Fruit fly (Drosophila melanogaster) whole organism, prepupa: ENCODE data around the gene CG32379.

Source experiments
- CG10631 ChIP-seq: fragments of 200-800 bp; sonication (Bioruptor generic); optimal IDR thresholded peaks from 2 replicates; lab custom pipeline; 2016; ENCODE audit warnings: missing biosample characterization, missing genetic modification characterization
- CG10669 ChIP-seq: fragments of 200-800 bp; sonication (Bioruptor generic); optimal IDR thresholded peaks from 3 replicates; lab custom pipeline; 2018; ENCODE audit warnings: missing biosample characterization, mild to moderate bottlenecking, missing genetic modification characterization, moderate library complexity
- CG11294 ChIP-seq: fragments of 200-800 bp; sonication (Bioruptor generic); IDR thresholded peaks from 2 replicates; pipeline ENCODE4 v1.3.6; 2022; ENCODE audit warnings: missing biosample characterization, missing genetic modification characterization
- CG11762 ChIP-seq: fragments of 200-800 bp; sonication (Bioruptor generic); optimal IDR thresholded peaks from 3 replicates; lab custom pipeline; 2016; ENCODE audit warnings: missing biosample characterization, missing genetic modification characterization; ENCODE audit not compliant: insufficient read depth
- CG15336 ChIP-seq: fragments of 200-800 bp; sonication (Bioruptor generic); IDR thresholded peaks from 2 replicates; pipeline ENCODE4 v1.3.6; 2022; ENCODE audit warnings: missing biosample characterization, missing genetic modification characterization
- CG3032 ChIP-seq: fragments of 200-800 bp; optimal IDR thresholded peaks from 2 replicates; lab custom pipeline; 2019; ENCODE audit warnings: missing biosample characterization, mild to moderate bottlenecking, missing genetic modification characterization, moderate library complexity
- CG34406 ChIP-seq: fragments of 200-800 bp; sonication (Bioruptor generic); optimal IDR thresholded peaks from 3 replicates; lab custom pipeline; 2016; ENCODE audit warnings: missing biosample characterization, missing genetic modification characterization
- CG3919 ChIP-seq: fragments of 200-800 bp; sonication (Bioruptor generic); optimal IDR thresholded peaks from 3 replicates; lab custom pipeline; 2016; ENCODE audit warnings: missing biosample characterization, missing genetic modification characterization
- CG4318 ChIP-seq: fragments of 200-800 bp; sonication (Bioruptor generic); optimal IDR thresholded peaks from 3 replicates; lab custom pipeline; 2017; ENCODE audit warnings: missing biosample characterization, mild to moderate bottlenecking, missing genetic modification characterization
- CG6163 ChIP-seq: fragments of 200-800 bp; sonication (Bioruptor generic); IDR thresholded peaks from 3 replicates; pipeline ENCODE4 v1.3.6; 2022; ENCODE audit warnings: missing biosample characterization, missing genetic modification characterization
- CG6276 ChIP-seq: fragments of 200-800 bp; sonication (Bioruptor generic); optimal IDR thresholded peaks from 2 replicates; lab custom pipeline; 2017; ENCODE audit warnings: missing biosample characterization, mild to moderate bottlenecking, missing genetic modification characterization
- CG6792 ChIP-seq: fragments of 200-800 bp; sonication (Bioruptor generic); optimal IDR thresholded peaks from 3 replicates; lab custom pipeline; 2016; ENCODE audit warnings: missing biosample characterization, missing genetic modification characterization
- CG6808 ChIP-seq: fragments of 200-800 bp; sonication (Bioruptor generic); optimal IDR thresholded peaks from 3 replicates; lab custom pipeline; 2017; ENCODE audit warnings: missing biosample characterization, missing genetic modification characterization, mild to moderate bottlenecking, moderate library complexity, missing genetic modification reagents
- CG6854 ChIP-seq: fragments of 200-800 bp; sonication (Bioruptor generic); optimal IDR thresholded peaks from 2 replicates; lab custom pipeline; 2017; ENCODE audit warnings: missing biosample characterization, mild to moderate bottlenecking, missing genetic modification characterization
- CG7368 ChIP-seq: fragments of 200-800 bp; sonication (Bioruptor generic); optimal IDR thresholded peaks from 3 replicates; lab custom pipeline; 2016; ENCODE audit warnings: missing biosample characterization, missing genetic modification characterization
- CG8119 ChIP-seq: fragments of 200-800 bp; sonication (Bioruptor generic); IDR thresholded peaks from 3 replicates; pipeline ENCODE4 v1.3.6; 2022; ENCODE audit warnings: missing biosample characterization, missing genetic modification characterization
- CG8319 ChIP-seq: fragments of 200-800 bp; sonication (Bioruptor generic); optimal IDR thresholded peaks from 3 replicates; lab custom pipeline; 2016; ENCODE audit warnings: missing biosample characterization, missing genetic modification characterization
- CG8632 ChIP-seq: fragments of 200-800 bp; sonication (Bioruptor generic); optimal IDR thresholded peaks from 3 replicates; lab custom pipeline; 2016; ENCODE audit warnings: missing biosample characterization, missing genetic modification characterization
- CG9139 ChIP-seq: fragments of 200-800 bp; sonication (Bioruptor generic); optimal IDR thresholded peaks from 3 replicates; lab custom pipeline; 2017; ENCODE audit warnings: missing biosample characterization, mild to moderate bottlenecking, missing genetic modification characterization
- Eip75B ChIP-seq: fragments of 200-800 bp; sonication (Bioruptor generic); optimal IDR thresholded peaks from 3 replicates; lab custom pipeline; 2016; ENCODE audit warnings: missing biosample characterization, missing genetic modification characterization
- Eip78C ChIP-seq: fragments of 200-800 bp; sonication (Bioruptor generic); peaks from one replicate; lab custom pipeline; 2016; ENCODE audit warnings: missing biosample characterization, missing genetic modification characterization
- Eip93F ChIP-seq: fragments of 200-800 bp; sonication (Bioruptor generic); optimal IDR thresholded peaks from 2 replicates; lab custom pipeline; 2016; ENCODE audit warnings: missing biosample characterization, mild to moderate bottlenecking, missing genetic modification characterization
- Ets21C ChIP-seq: fragments of 200-800 bp; sonication (Bioruptor generic); optimal IDR thresholded peaks from 3 replicates; lab custom pipeline; 2016; ENCODE audit warnings: missing biosample characterization, missing genetic modification characterization
- Ets96B ChIP-seq: fragments of 200-800 bp; optimal IDR thresholded peaks from 2 replicates; lab custom pipeline; 2019; ENCODE audit warnings: missing biosample characterization, mild to moderate bottlenecking, missing genetic modification characterization, moderate library complexity
- Gug ChIP-seq: fragments of 200-800 bp; sonication (Bioruptor generic); IDR thresholded peaks from 2 replicates; pipeline ENCODE4 v1.3.6; 2022; ENCODE audit warnings: missing biosample characterization, missing genetic modification characterization
- Hr38 ChIP-seq: sonication (Bioruptor generic); optimal IDR thresholded peaks from 2 replicates; lab custom pipeline; 2016; ENCODE audit warnings: missing biosample characterization, missing genetic modification characterization
- Hr39 ChIP-seq: fragments of 200-800 bp; sonication (Bioruptor generic); optimal IDR thresholded peaks from 2 replicates; lab custom pipeline; 2016; ENCODE audit warnings: missing biosample characterization, missing genetic modification characterization
- Hr4 ChIP-seq: fragments of 200-800 bp; sonication (Bioruptor generic); optimal IDR thresholded peaks from 3 replicates; lab custom pipeline; 2016; ENCODE audit warnings: missing biosample characterization, missing genetic modification characterization
- Lpt ChIP-seq: fragments of 200-800 bp; sonication (Bioruptor generic); optimal IDR thresholded peaks from 3 replicates; lab custom pipeline; 2016; ENCODE audit warnings: missing biosample characterization, missing genetic modification characterization
- Met ChIP-seq: fragments of 200-800 bp; sonication (Bioruptor generic); optimal IDR thresholded peaks from 3 replicates; lab custom pipeline; 2016; ENCODE audit warnings: missing biosample characterization, missing genetic modification characterization
- OdsH ChIP-seq: fragments of 200-800 bp; sonication (Bioruptor generic); optimal IDR thresholded peaks from 3 replicates; lab custom pipeline; 2016; ENCODE audit warnings: missing biosample characterization, missing genetic modification characterization
- Smox ChIP-seq: fragments of 200-800 bp; sonication (Bioruptor generic); optimal IDR thresholded peaks from 3 replicates; lab custom pipeline; 2016; ENCODE audit warnings: missing biosample characterization, missing genetic modification characterization
- Sox102F ChIP-seq: fragments of 200-800 bp; sonication (Bioruptor generic); optimal IDR thresholded peaks from 2 replicates; lab custom pipeline; 2016; ENCODE audit warnings: missing biosample characterization, mild to moderate bottlenecking, missing genetic modification characterization
- achi ChIP-seq: fragments of 200-800 bp; sonication (Bioruptor generic); optimal IDR thresholded peaks from 3 replicates; lab custom pipeline; 2016; ENCODE audit warnings: missing biosample characterization, missing genetic modification characterization
- dac ChIP-seq: fragments of 200-800 bp; sonication (Bioruptor generic); optimal IDR thresholded peaks from 2 replicates; lab custom pipeline; 2017; ENCODE audit warnings: missing biosample characterization, mild to moderate bottlenecking, missing genetic modification characterization
- dsx ChIP-seq: fragments of 200-800 bp; optimal IDR thresholded peaks from 3 replicates; lab custom pipeline; 2019; ENCODE audit warnings: missing biosample characterization, mild to moderate bottlenecking, missing genetic modification characterization, moderate library complexity; ENCODE audit not compliant: poor library complexity, severe bottlenecking
- eg ChIP-seq: fragments of 200-800 bp; sonication (Bioruptor generic); IDR thresholded peaks from 3 replicates; pipeline ENCODE4 v1.3.6; 2022; ENCODE audit warnings: missing biosample characterization, missing genetic modification characterization
- fd59A ChIP-seq: fragments of 200-800 bp; sonication (Bioruptor generic); optimal IDR thresholded peaks from 2 replicates; lab custom pipeline; 2017; ENCODE audit warnings: missing biosample characterization, mild to moderate bottlenecking, missing genetic modification characterization, missing genetic modification reagents
- fd85E ChIP-seq: fragments of 200-800 bp; sonication (Bioruptor generic); optimal IDR thresholded peaks from 3 replicates; lab custom pipeline; 2016; ENCODE audit warnings: missing biosample characterization, missing genetic modification characterization
- fkh ChIP-seq: fragments of 200-800 bp; sonication (Bioruptor generic); optimal IDR thresholded peaks from 3 replicates; lab custom pipeline; 2017; ENCODE audit warnings: missing biosample characterization, mild to moderate bottlenecking, missing genetic modification characterization, moderate library complexity
- net ChIP-seq: fragments of 200-800 bp; sonication (Bioruptor generic); optimal IDR thresholded peaks from 3 replicates; lab custom pipeline; 2016; ENCODE audit warnings: missing biosample characterization, missing genetic modification characterization
- pdm3 ChIP-seq: fragments of 200-800 bp; sonication (Bioruptor generic); optimal IDR thresholded peaks from 3 replicates; lab custom pipeline; 2016; ENCODE audit warnings: missing biosample characterization, missing genetic modification characterization
- spab ChIP-seq: fragments of 200-800 bp; sonication (Bioruptor generic); optimal IDR thresholded peaks from 2 replicates; lab custom pipeline; 2017; ENCODE audit warnings: missing biosample characterization, mild to moderate bottlenecking, missing genetic modification characterization, missing genetic modification reagents
- ss ChIP-seq, 2 experiments: fragments of 200-800 bp; sonication (Bioruptor generic); optimal IDR thresholded peaks; 2 replicates in 1 of 2; 3 replicates in 1 of 2; lab custom pipeline; 2017 to 2018; ENCODE audit warnings: mild to moderate bottlenecking in 2 of 2, missing biosample characterization in 2 of 2, missing genetic modification characterization in 2 of 2, moderate library complexity in 1 of 2
- svp ChIP-seq: fragments of 200-800 bp; sonication (Bioruptor generic); peaks from one replicate; lab custom pipeline; 2016; ENCODE audit warnings: missing biosample characterization, missing genetic modification characterization
- vri ChIP-seq: fragments of 200-800 bp; sonication (Bioruptor generic); optimal IDR thresholded peaks from 3 replicates; lab custom pipeline; 2016; ENCODE audit warnings: missing biosample characterization, mild to moderate bottlenecking, missing genetic modification characterization

CG32379 gene

DNA sequence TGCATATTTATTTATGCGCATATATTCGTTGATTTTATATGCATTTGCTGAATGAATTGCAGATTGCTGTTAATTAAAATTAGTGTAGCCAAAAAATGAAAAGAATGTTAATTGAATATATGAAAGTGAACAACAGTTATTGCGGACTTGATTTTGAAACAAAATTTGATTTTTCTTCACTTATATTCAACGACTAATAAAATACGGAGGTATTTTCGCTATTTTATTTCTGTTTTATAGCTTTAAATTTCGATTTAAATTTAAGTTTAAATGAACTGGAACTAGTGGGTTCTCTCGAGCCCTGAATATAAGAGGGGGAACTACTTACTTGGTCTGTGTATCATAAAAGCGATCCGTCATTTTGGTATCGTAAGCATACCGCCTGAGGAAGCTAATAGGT, at the start of gene CG32379:
Gene CG32379, plus strand, starts transcription at position 301 of the 400 bp plus-strand sequence.
- TF ChIP-seq Eip93F (GFP tag; lab: Kevin White, UChicago) (no peak), CG11294 (GFP tag; lab: Robert Waterston, UW) (no peak), CG6792 (no peak)

DNA sequence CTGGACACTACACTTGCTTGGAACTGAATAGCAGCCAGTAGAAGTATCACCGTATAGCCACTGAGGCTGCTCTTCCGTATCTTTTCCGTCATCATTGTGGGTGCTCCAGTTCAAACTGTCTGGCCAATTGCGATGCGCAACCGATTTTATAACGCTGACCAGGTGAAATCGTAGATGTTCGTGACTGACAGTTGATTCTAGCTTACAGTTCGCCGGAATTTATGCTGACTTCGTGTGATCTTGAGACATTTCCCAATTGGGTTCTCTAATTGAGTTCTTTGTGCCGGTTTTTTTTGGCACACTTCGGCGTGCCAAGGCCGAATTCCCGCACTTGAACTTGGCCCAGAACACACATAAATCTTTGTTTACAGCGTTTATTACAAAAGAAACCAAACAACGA, 49.2 kb upstream of the CG32379 start, which contains the start of gene CG14834:
Gene CG14834, minus strand, starts transcription at position 173 of the 400 bp plus-strand sequence.
- TF ChIP-seq CG11294 (GFP tag; lab: Robert Waterston, UW) (no peak), pdm3 (GFP tag; lab: Kevin White, UChicago) (no peak), Met (GFP tag; lab: Kevin White, UChicago) (no peak), Sox102F (GFP tag; lab: Kevin White, UChicago) (no peak), Gug (no peak), CG6808 (no peak), Ets21C (no peak), CG8632 (GFP tag; lab: Kevin White, UChicago) (no peak), ss (GFP tag; optimal IDR thresholded peaks at IDR 0.05; lab: Kevin White, UChicago) (no peak), Eip75B (GFP tag; lab: Kevin White, UChicago) (no peak), vri (GFP tag; lab: Kevin White, UChicago) (no peak)
- TF ChIP-seq, all 60 proteins: peak for 0

DNA sequence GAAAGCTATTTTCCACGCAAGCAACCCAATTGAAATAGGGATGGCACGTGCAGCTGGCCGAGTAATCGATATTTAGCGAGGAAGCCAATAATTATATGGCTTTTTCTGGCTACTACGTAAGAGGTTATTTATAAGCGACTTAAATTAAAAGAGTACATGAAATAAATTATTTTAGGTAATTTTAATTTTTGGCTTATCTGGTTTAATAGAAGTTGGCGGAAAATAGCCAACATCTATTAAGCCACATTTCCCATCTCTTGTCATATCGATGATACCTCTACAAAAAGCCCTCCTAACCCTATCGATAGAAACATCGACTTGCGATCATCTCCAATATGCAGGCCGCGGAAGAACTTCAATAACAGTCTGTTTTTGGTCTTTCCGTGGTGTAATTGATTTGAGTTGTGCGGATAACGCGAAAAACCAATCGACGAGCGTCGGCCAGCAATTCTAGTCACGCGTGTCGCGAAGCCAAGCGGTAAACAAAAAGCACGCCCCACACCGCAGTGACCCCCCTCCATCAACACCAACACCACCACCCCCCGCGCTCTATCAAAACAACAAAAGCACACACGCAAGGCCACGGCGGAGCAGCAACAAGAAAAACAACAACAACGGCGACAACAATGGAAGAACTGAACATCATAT, 48.0 kb upstream of the CG32379 start, which contains the start of the genes Srp19 and qm:
Gene Srp19, minus strand, starts transcription at position 51 of the 648 bp plus-strand sequence.
Gene qm, plus strand, starts transcription at position 330 of the 648 bp plus-strand sequence.
- TF ChIP-seq Hr4 (no peak), CG11762 (GFP tag; lab: Kevin White, UChicago) (no peak), svp (GFP tag; lab: Kevin White, UChicago) (no peak), CG34406 (GFP tag; lab: Kevin White, UChicago) (no peak), CG4318 (GFP tag; lab: Kevin White, UChicago) (no peak), CG10669 (GFP tag; lab: Kevin White, UChicago) (no peak), CG6163 (no peak; the same call in 2 of the 3 replicates), Eip78C (peak; percentile 52), vri (GFP tag; lab: Kevin White, UChicago) (no peak), CG6276 (GFP tag; lab: Kevin White, UChicago) (no peak), spab (GFP tag; lab: Kevin White, UChicago) (no peak), Sox102F (GFP tag; lab: Kevin White, UChicago) (no peak), Hr38 (GFP tag; lab: Kevin White, UChicago) (no peak), Smox (GFP tag; lab: Kevin White, UChicago) (no peak), CG6792 (peak; percentile 5), Lpt (GFP tag; lab: Kevin White, UChicago) (no peak), CG11294 (GFP tag; lab: Robert Waterston, UW) (no peak), net (GFP tag; lab: Kevin White, UChicago) (no peak), fd59A (GFP tag; lab: Kevin White, UChicago) (no peak), CG3032 (tag; lab: Kevin White, UChicago) (peak; percentile 33), CG8632 (GFP tag; lab: Kevin White, UChicago) (no peak), OdsH (GFP tag; lab: Kevin White, UChicago) (no peak), Ets96B (no peak), dac (GFP tag; lab: Kevin White, UChicago) (no peak), Gug (no peak), CG8119 (GFP tag; lab: Robert Waterston, UW) (peak; percentile 52; the same call in 1 of the 3 replicates), CG6854 (GFP tag; lab: Kevin White, UChicago) (peak; percentile 65), CG3919 (peak; percentile 38), CG15336 (no peak), CG9139 (GFP tag; lab: Kevin White, UChicago) (peak; percentile 33), dsx (GFP tag; lab: Kevin White, UChicago) (peak; percentile 37), CG8319 (no peak), fd85E (no peak), Ets21C (no peak), eg (no peak; the same call in 2 of the 3 replicates), Hr39 (peak; percentile 31), pdm3 (GFP tag; lab: Kevin White, UChicago) (no peak), CG10631 (GFP tag; lab: Kevin White, UChicago) (peak; percentile 60), achi (GFP tag; lab: Kevin White, UChicago) (peak; percentile 1), fkh (peak; percentile 74), CG7368 (GFP tag; lab: Kevin White, UChicago) (no peak), CG6808 (no peak)
